Worm (Caenorhabditis elegans) whole organism, L1 larva: ENCODE measurements around the gene C25E10.5.

Experiments used
- fkh-10 ChIP-seq: sonication (generic microtip); optimal IDR thresholded peaks from 2 replicates; lab custom pipeline; 2017; ENCODE audit warnings: missing biosample characterization, missing genetic modification reagents, missing genetic modification characterization
- mdl-1 ChIP-seq, 2 experiments: fragments of 150-350 bp; optimal IDR thresholded peaks; 2 replicates each; lab custom pipeline; 2014 to 2017; ENCODE audit warnings: missing biosample characterization in 2 of 2, missing genetic modification characterization in 2 of 2, inconsistent platforms in 1 of 2
- nhr-12 ChIP-seq: sonication (generic microtip); optimal IDR thresholded peaks from 2 replicates; lab custom pipeline; 2017; ENCODE audit warnings: missing biosample characterization, missing genetic modification characterization
- nhr-76 ChIP-seq: sonication (generic microtip); optimal IDR thresholded peaks from 2 replicates; lab custom pipeline; 2017; ENCODE audit warnings: missing biosample characterization, missing genetic modification characterization
- ztf-11 ChIP-seq, 2 experiments: sonication (generic microtip); optimal IDR thresholded peaks; 2 replicates each; lab custom pipeline; 2016 to 2017; ENCODE audit warnings: missing genetic modification characterization in 2 of 2, missing biosample characterization in 1 of 2, missing compliant biosample characterization in 1 of 2

- TF ChIP-seq nhr-12 (tag; lab: Kevin White, UChicago): no peak
- TF ChIP-seq mdl-1 (tag; optimal IDR thresholded peaks at IDR 0.05; lab: Kevin White, UChicago): no peak
- TF ChIP-seq ztf-11 (tag; optimal IDR thresholded peaks at IDR 0.05; lab: Kevin White, UChicago): no peak
- no peak for TF ChIP-seq fkh-10 (GFP tag; lab: Kevin White, UChicago)
- no peak for TF ChIP-seq nhr-76
Observed at ce11 chrV:9030248-9030647, at the start of gene C25E10.5.
